Fruit fly (Drosophila melanogaster): Measurements from ENCODE around the gene CG7218.

DNA sequence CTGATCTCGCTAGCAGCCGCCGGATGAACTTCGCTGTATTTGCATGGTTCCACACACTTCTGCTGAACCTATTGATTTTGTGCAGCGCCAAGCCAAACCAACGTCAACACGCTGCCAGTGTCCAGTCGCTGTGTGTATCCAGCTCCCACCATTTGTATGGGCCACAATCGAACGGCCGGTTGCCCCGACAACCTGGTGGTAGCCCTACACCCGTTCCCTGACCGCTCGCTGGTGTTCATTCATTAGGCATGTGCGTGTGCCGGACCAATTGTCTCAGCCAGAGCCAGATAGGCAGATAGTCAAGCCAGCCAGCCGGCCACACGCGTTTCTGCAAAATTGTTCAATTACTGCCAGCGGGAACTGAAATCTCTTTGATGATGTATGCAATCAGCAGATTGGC lies 27.7 kb upstream of the CG7218 start, which contains the start of gene CG14313:
- no peak for TF ChIP-seq h (optimal IDR thresholded peaks at IDR 0.05)
- no peak for TF ChIP-seq psq (optimal IDR thresholded peaks at IDR 0.05)
- no peak for TF ChIP-seq Sin3A (optimal IDR thresholded peaks at IDR 0.05)
- TF ChIP-seq Myc (optimal IDR thresholded peaks at IDR 0.05) = no peak

All from Kc167 (cell line).